Fruit fly (Drosophila melanogaster): ENCODE data around the gene mab-21.

mab-21 gene

dm6 chrX:5980883-5981282 is 32.1 kb downstream of the mab-21 start:
- peak; percentile 57 for TF ChIP-seq onecut (GFP tag; IDR thresholded peaks at IDR 0.05)
- TF ChIP-seq grau (tag; optimal IDR thresholded peaks at IDR 0.05) = peak; percentile 79
- TF ChIP-seq NfI (GFP tag; optimal IDR thresholded peaks at IDR 0.05) = peak; percentile 70
- peak; percentile 26 for TF ChIP-seq shn (GFP tag; optimal IDR thresholded peaks at IDR 0.05)
- TF ChIP-seq CG30431 (GFP tag; optimal IDR thresholded peaks at IDR 0.05) = no peak
- TF ChIP-seq zf30C (GFP tag; optimal IDR thresholded peaks at IDR 0.05) = no peak
- TF ChIP-seq Nf-YC (tag; optimal IDR thresholded peaks at IDR 0.05) = peak; percentile 42
- peak; percentile 79 for TF ChIP-seq ttk (GFP tag; IDR thresholded peaks at IDR 0.05)
- peak; percentile 34 for TF ChIP-seq gcm2 (GFP tag; optimal IDR thresholded peaks at IDR 0.05)
- no peak for TF ChIP-seq gfzf (GFP tag; optimal IDR thresholded peaks at IDR 0.05)
- TF ChIP-seq CG17568 (GFP tag; optimal IDR thresholded peaks at IDR 0.05) = peak; percentile 65
- no peak for TF ChIP-seq Spps (tag; optimal IDR thresholded peaks at IDR 0.05)
- TF ChIP-seq CG31365 (tag; optimal IDR thresholded peaks at IDR 0.05) = peak; percentile 64
- peak; percentile 58 for TF ChIP-seq CG6813 (GFP tag; optimal IDR thresholded peaks at IDR 0.05)
- peak; percentile 17; the same call in 1 of the 2 replicates for TF ChIP-seq Ravus (GFP tag; IDR thresholded peaks at IDR 0.05)
- TF ChIP-seq CG12104 (GFP tag; optimal IDR thresholded peaks at IDR 0.05) = peak; percentile 44
- TF ChIP-seq yki (optimal IDR thresholded peaks at IDR 0.05) = no peak
- peak; percentile 48 for TF ChIP-seq CG1602 (GFP tag; optimal IDR thresholded peaks at IDR 0.05)
- TF ChIP-seq CG9437 (GFP tag; optimal IDR thresholded peaks at IDR 0.05) = peak; percentile 42
- no peak for TF ChIP-seq CG2199 (GFP tag; IDR thresholded peaks at IDR 0.05)
- peak; percentile 73 for TF ChIP-seq CG11085 (GFP tag; IDR thresholded peaks at IDR 0.05)
- no peak for TF ChIP-seq kni (GFP tag; optimal IDR thresholded peaks at IDR 0.05)
- TF ChIP-seq Dfd (GFP tag; optimal IDR thresholded peaks at IDR 0.05) = no peak
- peak; percentile 43 for TF ChIP-seq slou (GFP tag; optimal IDR thresholded peaks at IDR 0.05)
- peak; percentile 71 for TF ChIP-seq CG12219 (GFP tag; optimal IDR thresholded peaks at IDR 0.05)
- TF ChIP-seq Mes4 (GFP tag; optimal IDR thresholded peaks at IDR 0.05) = peak; percentile 4
- TF ChIP-seq CG13624 (GFP tag; optimal IDR thresholded peaks at IDR 0.05) = peak; percentile 64
- TF ChIP-seq repo (GFP tag; optimal IDR thresholded peaks at IDR 0.05) = no peak
- peak; percentile 53 for TF ChIP-seq CG10267 (tag; optimal IDR thresholded peaks at IDR 0.05)
- TF ChIP-seq CG4404 (GFP tag; IDR thresholded peaks at IDR 0.05) = peak; percentile 47
- peak; percentile 85 for TF ChIP-seq Meics (GFP tag; optimal IDR thresholded peaks at IDR 0.05)
- TF ChIP-seq CG17612 (GFP tag; IDR thresholded peaks at IDR 0.05) = peak; percentile 53; the same call in 1 of the 2 replicates
- TF ChIP-seq CG7963 (GFP tag; IDR thresholded peaks at IDR 0.05; ENCODE audit: partially characterized antibody) = no peak
- peak; percentile 84 for TF ChIP-seq seq (GFP tag; IDR thresholded peaks at IDR 0.05)
- peak; percentile 58; the same call in 1 of the 2 replicates for TF ChIP-seq Poxn (GFP tag; IDR thresholded peaks at IDR 0.05)
- TF ChIP-seq trem (tag; optimal IDR thresholded peaks at IDR 0.05) = peak; percentile 1
- no peak for TF ChIP-seq CG4360 (GFP tag; IDR thresholded peaks at IDR 0.05)
- TF ChIP-seq CHES-1-like (GFP tag; optimal IDR thresholded peaks at IDR 0.05) = peak; percentile 14
- TF ChIP-seq zen2 (GFP tag; IDR thresholded peaks at IDR 0.05; ENCODE audit: partially characterized antibody) = no peak
- TF ChIP-seq E2f1 (GFP tag; IDR thresholded peaks at IDR 0.05) = peak; percentile 64
- no peak for TF ChIP-seq eyg (GFP tag; optimal IDR thresholded peaks at IDR 0.05)
- TF ChIP-seq Mrtf (GFP tag; IDR thresholded peaks at IDR 0.05) = peak; percentile 83
- TF ChIP-seq ash1 (GFP tag; optimal IDR thresholded peaks at IDR 0.05) = no peak
- TF ChIP-seq Hr51 (GFP tag; optimal IDR thresholded peaks at IDR 0.05) = peak; percentile 6 to 79
- peak; percentile 44; the same call in 1 of the 2 replicates for TF ChIP-seq CG6272 (GFP tag; IDR thresholded peaks at IDR 0.05)
- peak; percentile 65 for TF ChIP-seq Chrac-16 (GFP tag; optimal IDR thresholded peaks at IDR 0.05)
- TF ChIP-seq CG15601 (tag; optimal IDR thresholded peaks at IDR 0.05) = peak; percentile 9
- peak; percentile 75 for TF ChIP-seq CG11247 (GFP tag; IDR thresholded peaks at IDR 0.05)
- TF ChIP-seq CG10979 (tag; optimal IDR thresholded peaks at IDR 0.05) = peak; percentile 43
- TF ChIP-seq CG6854 (GFP tag; optimal IDR thresholded peaks at IDR 0.05) = peak; percentile 77
- peak; percentile 33 for TF ChIP-seq nau (GFP tag; optimal IDR thresholded peaks at IDR 0.05)
- peak; percentile 57 for TF ChIP-seq ssp (GFP tag; IDR thresholded peaks at IDR 0.05)
